Fruit fly (Drosophila melanogaster): ENCODE data around the gene CG1523.

Gene CG1523

DNA sequence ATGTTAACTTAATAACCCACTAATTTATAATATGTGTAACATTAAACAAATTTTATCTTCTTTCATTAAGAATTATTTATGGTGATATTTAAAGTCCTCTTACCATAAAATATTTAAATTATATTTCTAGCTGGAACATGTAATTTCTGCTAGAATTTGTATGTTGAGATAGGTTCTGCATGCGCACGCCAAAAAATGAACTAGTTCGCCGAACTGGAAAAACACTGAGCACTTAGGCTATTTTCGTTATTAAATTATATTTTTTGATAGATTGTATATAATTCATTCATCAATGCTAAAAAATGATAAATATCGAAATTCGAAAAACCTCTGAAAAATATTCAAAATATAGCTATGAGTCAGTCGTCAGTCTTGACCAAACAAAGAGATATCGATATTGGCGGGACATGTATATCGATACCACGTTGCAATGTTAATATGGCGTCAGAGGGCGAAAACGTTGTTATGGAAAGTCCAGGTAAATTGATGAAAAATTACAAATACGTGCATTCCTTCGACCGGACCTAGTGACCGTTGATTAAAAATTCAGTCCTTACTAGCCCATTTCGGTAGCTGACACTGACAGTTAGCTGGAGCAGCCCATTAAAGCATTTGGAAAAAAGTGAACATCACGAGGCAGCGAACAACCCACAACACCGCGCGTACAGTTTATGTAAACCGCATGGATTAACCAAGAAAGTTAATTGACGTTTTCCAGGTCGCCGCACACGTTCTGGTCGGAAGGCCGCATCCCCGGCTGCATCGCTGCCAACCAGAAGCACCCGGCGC lies 7.6 kb downstream of the CG1523 start, which contains the start of gene Prp39 (continued):
- TF ChIP-seq CG13123 (GFP tag; optimal IDR thresholded peaks at IDR 0.05) (no peak), Dll (GFP tag; IDR thresholded peaks at IDR 0.05; ENCODE audit: partially characterized antibody) (peak; percentile 84), Rfx (GFP tag; IDR thresholded peaks at IDR 0.05) (peak; percentile 62), CG5180 (GFP tag; optimal IDR thresholded peaks at IDR 0.05) (no peak), Dad (GFP tag; optimal IDR thresholded peaks at IDR 0.05) (no peak), Fer2 (tag; optimal IDR thresholded peaks at IDR 0.05) (no peak), dimm (GFP tag; IDR thresholded peaks at IDR 0.05) (no peak), CG8359 (GFP tag; optimal IDR thresholded peaks at IDR 0.05; ENCODE audit: borderline replicate concordance) (no peak), CG13624 (GFP tag; optimal IDR thresholded peaks at IDR 0.05) (no peak), gcm (GFP tag; optimal IDR thresholded peaks at IDR 0.05) (no peak), CG17186 (GFP tag; optimal IDR thresholded peaks at IDR 0.05) (peak; percentile 14), dm (GFP tag; optimal IDR thresholded peaks at IDR 0.05) (peak; percentile 55), lola (GFP tag; optimal IDR thresholded peaks at IDR 0.05) (no peak), CG33213 (GFP tag; optimal IDR thresholded peaks at IDR 0.05) (no peak), CG1529 (GFP tag; optimal IDR thresholded peaks at IDR 0.05) (no peak), CG13287 (GFP tag; IDR thresholded peaks at IDR 0.05; ENCODE audit: partially characterized antibody) (peak; percentile 86), Dref (GFP tag; IDR thresholded peaks at IDR 0.05) (peak; percentile 79), CG15479 (GFP tag; optimal IDR thresholded peaks at IDR 0.05) (no peak), disco-r (GFP tag; optimal IDR thresholded peaks at IDR 0.05) (no peak), Sin3A (optimal IDR thresholded peaks at IDR 0.05) (no peak), CG14441 (GFP tag; IDR thresholded peaks at IDR 0.05) (peak; percentile 55; the same call in 1 of the 2 replicates), CG12744 (GFP tag; optimal IDR thresholded peaks at IDR 0.05) (no peak), Ptx1 (GFP tag; IDR thresholded peaks at IDR 0.05) (peak; percentile 50), Hr51 (GFP tag; optimal IDR thresholded peaks at IDR 0.05) (no peak), CG13296 (GFP tag; optimal IDR thresholded peaks at IDR 0.05) (no peak), Optix (GFP tag; IDR thresholded peaks at IDR 0.05) (no peak), ems (GFP tag; optimal IDR thresholded peaks at IDR 0.05) (no peak), hth (optimal IDR thresholded peaks at IDR 0.05) (no peak), CG12659 (GFP tag; optimal IDR thresholded peaks at IDR 0.05) (no peak), Abd-B (GFP tag; optimal IDR thresholded peaks at IDR 0.05) (no peak), sens-2 (GFP tag; IDR thresholded peaks at IDR 0.05) (no peak), CG3995 (GFP tag; optimal IDR thresholded peaks at IDR 0.05) (no peak), eve (GFP tag; optimal IDR thresholded peaks at IDR 0.05) (no peak), CG2889 (GFP tag; IDR thresholded peaks at IDR 0.05) (no peak), NC2β (GFP tag; optimal IDR thresholded peaks at IDR 0.05) (no peak), sens (GFP tag) (peak; percentile 64), Dip2 (GFP tag; IDR thresholded peaks at IDR 0.05) (no peak), zen2 (GFP tag; IDR thresholded peaks at IDR 0.05; ENCODE audit: partially characterized antibody) (peak; percentile 73), inv (GFP tag; IDR thresholded peaks at IDR 0.05; ENCODE audit: partially characterized antibody) (peak; percentile 61), HmgD (GFP tag; optimal IDR thresholded peaks at IDR 0.05) (no peak), Rx (GFP tag; IDR thresholded peaks at IDR 0.05) (no peak; the same call in 1 of the 2 replicates), CG3838 (GFP tag; optimal IDR thresholded peaks at IDR 0.05) (no peak), lov (optimal IDR thresholded peaks at IDR 0.05) (no peak), lov (GFP tag; IDR thresholded peaks at IDR 0.05) (no peak), Nf-YA (GFP tag; IDR thresholded peaks at IDR 0.05) (0 out of 2 replicates have a peak, but pooled peaks have one; percentile 16), Pdp1 (GFP tag; optimal IDR thresholded peaks at IDR 0.05) (peak in 1 of 2 experiments; percentile 72), gcm2 (GFP tag; optimal IDR thresholded peaks at IDR 0.05) (no peak), pnt (GFP tag; optimal IDR thresholded peaks at IDR 0.05) (no peak), CG34224 (GFP tag; IDR thresholded peaks at IDR 0.05; ENCODE audit: partially characterized antibody) (peak; percentile 79), CG4424 (GFP tag; optimal IDR thresholded peaks at IDR 0.05) (peak; percentile 40)
